Worm (Caenorhabditis elegans): ENCODE measurements around the gene sut-1.

Gene sut-1

DNA sequence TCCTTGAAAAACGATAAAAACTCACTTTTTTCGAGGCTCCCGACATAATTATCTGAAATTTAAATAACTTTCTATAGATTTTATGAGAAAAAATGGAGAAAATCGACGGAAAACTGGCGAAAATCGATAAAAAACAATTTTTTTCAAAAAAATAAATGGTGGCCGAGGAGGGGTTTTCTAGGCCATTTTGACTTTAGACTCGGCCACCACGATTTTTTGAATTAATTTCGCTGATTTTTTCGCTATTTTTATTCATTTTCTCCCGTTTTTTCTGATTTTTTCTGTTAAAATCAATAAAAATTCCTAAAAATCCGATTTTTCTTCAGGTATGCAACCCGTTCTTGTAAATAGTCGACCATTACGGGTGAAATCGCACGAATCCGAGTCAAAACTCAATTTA is at the start of gene sut-1, which contains the start of gene eri-3:
Gene sut-1 (minus strand): TSS at position 58 of the 400 bp plus-strand sequence.
Gene eri-3 (plus strand): TSS at position 327 of the 400 bp plus-strand sequence.
- TF ChIP-seq unc-62 (GFP tag; optimal IDR thresholded peaks at IDR 0.05): no peak

DNA sequence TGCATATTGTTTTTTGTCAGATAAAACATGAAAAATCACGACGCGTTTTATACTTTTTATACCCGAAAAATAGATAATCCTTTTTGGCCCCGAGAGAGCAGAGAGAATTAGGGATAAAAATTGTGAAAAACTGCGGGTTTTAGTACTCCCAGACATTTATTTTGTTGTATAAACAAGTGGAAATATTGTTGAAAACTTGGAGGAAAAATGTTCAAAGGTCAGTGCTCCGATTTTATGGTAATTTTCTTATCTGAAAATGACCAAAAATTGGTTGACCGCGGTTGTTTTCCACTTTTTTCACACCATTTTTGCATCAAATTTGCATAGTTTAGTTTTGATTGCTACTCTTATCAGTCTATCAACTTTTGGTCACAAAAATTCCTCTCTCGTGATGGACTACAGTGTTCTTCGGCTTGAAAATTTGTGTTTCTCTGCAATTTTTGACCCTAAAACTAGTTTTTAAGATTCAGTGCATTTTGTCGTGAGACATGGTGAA is 49.1 kb upstream of the sut-1 start, which contains the start of gene dlhd-1:
Gene dlhd-1 (minus strand): TSS at position 51 of the 496 bp plus-strand sequence.
- TF ChIP-seq unc-62 (GFP tag; optimal IDR thresholded peaks at IDR 0.05): no peak

DNA sequence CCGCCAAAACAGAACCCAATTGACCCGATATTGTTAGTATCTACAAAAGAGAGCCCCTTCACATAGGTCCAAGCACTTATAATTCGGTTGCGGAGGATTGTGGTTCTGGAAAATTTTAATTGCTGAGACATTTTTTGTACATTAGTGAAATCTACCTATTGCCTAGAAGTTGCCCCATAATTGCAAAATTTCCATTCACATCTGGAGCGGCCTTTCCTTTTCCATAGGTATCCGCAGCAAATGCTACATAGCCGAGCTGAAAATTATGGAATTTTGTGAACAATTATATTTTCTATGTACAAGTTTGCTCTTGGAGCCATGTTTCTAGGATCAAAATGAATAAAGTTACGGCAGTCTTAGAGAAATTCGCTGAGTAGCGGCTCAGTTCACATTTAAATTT is 47.8 kb upstream of the sut-1 start:
- no peak for TF ChIP-seq unc-62 (GFP tag; optimal IDR thresholded peaks at IDR 0.05)

DNA sequence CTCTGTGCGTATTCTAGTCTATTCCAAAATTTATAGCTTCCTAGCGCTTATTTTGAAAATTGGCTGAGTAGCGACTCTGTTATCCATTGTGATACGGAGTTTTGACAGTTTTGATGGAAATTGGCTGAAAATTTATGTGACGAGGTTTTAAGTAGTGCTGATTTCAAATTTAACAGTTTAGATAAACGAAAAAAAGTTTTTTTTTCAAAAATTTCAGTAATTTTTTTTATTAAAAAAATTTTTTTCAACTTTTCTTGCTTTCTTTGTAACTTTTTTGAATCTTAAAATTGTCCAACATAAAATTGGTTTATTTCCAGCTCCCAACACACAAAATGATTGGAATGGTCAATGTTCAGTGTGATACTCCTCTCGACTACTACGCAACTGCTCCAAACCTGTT is 40.2 kb upstream of the sut-1 start, which contains the start of gene T23F4.2:
Gene T23F4.2 (plus strand): TSS at position 301 of the 400 bp plus-strand sequence.
- TF ChIP-seq unc-62 (GFP tag; optimal IDR thresholded peaks at IDR 0.05): no peak

DNA sequence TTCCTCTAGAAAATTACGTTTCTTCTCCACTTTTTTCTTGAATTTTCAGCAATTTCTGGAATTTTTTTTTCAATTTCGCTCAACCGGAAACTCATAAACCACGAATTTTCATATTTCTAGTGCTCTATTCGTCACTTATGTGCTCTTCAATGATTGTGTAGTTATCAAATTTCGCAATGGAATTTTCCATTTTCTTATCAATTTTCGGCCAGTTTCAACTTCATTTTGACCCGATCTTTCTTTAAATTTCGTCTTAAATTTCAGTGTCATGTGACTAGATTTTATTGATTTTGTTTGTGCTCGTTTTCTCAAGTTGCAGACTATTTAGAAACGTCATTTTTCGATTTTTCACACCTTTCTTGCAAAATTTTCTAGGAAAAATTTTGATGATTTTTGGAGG is 36.7 kb upstream of the sut-1 start:
- no peak for TF ChIP-seq unc-62 (GFP tag; optimal IDR thresholded peaks at IDR 0.05)

DNA sequence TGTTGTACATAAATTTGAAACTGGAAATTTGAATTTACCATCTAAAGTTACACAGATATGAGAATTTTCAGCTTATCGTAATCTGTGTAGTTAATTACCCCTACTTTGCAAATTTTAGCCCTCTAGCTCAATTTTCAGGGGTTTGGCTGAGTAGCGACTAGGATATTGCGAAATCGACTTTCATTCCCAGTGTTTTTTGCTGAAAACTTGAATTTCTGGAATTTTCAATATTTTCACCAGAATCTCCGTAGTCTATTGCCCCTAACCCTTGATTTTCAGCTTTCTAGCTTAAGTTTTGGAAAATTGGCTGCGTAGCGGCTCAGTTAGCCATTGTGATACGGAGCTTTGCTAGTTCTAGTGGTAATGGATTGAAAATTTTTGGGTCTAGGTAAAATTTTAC is 34.1 kb upstream of the sut-1 start:
- no peak for TF ChIP-seq unc-62 (GFP tag; optimal IDR thresholded peaks at IDR 0.05)

DNA sequence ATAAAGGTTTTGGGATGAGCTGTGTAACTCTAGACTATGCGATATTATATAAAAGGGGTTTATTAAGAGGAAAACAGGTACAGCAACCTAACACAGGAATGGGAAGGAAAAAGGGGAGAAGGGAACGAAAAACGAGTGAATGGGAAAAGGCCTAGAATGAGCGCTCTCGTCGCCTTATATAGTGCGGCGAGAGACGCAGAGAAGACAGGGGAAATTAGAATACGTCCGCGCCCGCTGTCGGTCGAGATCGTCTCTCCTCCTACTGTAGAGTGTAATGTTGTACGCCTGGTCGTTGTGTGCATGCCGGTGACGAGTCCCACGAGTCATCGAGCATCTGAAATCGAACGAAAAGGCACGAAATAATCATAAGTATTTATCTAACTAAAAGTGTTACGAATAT is 30.2 kb upstream of the sut-1 start:
- no peak for TF ChIP-seq unc-62 (GFP tag; optimal IDR thresholded peaks at IDR 0.05)

DNA sequence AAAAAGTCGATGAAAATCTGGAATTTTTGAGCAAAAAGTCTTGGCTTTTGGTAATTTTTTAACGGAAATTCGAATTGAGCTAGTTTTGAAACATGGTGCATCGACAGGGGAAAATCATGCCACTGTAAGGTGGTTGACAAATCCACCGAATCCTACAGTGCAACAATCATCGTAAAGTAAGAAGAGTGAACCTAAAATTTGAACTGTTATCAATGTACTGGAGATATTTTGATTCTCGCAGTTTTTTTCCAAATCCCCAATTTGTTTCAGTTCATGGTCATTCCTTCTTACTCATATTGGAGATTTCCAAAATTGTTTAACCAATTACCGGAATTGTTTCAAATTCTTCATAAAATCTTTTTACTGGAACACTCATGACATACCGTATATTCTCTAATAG is 29.7 kb upstream of the sut-1 start:
- no peak for TF ChIP-seq unc-62 (GFP tag; optimal IDR thresholded peaks at IDR 0.05)

DNA sequence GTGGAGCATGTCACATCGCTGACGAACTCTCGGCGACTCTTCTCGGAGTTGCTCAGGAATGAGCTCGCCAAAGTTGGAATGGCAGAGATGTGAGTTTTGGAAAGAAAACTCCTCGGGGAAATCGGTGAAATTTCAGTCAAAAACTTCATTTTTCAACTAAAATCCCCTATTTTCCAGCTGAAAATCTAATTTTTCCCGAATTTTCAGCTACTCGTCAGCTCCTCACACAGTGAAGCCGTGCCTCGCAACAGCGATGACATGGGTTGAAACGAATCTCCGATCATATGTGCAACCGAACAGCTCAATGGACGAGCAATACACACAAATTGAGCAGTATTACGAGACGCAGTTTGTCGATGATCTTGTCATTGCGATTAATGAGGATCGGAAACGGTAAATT is 28.7 kb upstream of the sut-1 start:
- TF ChIP-seq unc-62 (GFP tag; optimal IDR thresholded peaks at IDR 0.05): no peak

DNA sequence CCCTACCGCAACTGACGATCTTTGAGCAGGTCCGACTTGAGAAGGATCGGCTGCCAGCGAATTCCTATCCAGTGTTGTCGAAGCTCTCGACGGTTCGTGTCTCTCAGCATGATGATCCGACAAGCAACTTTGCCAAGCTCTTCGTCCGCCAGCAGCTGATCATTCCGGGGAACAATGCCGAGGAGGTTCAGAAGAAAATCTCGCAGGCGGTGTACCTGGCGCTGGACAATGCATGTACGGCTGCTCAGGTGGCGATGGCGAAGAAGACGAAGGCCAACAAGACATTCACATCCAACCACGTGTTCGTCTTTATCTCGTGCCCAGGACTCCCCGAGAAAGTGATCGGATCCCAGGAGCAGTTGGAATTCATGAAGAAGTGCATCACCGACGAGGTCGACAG is 26.3 kb upstream of the sut-1 start:
- no peak for TF ChIP-seq unc-62 (GFP tag; optimal IDR thresholded peaks at IDR 0.05)

DNA sequence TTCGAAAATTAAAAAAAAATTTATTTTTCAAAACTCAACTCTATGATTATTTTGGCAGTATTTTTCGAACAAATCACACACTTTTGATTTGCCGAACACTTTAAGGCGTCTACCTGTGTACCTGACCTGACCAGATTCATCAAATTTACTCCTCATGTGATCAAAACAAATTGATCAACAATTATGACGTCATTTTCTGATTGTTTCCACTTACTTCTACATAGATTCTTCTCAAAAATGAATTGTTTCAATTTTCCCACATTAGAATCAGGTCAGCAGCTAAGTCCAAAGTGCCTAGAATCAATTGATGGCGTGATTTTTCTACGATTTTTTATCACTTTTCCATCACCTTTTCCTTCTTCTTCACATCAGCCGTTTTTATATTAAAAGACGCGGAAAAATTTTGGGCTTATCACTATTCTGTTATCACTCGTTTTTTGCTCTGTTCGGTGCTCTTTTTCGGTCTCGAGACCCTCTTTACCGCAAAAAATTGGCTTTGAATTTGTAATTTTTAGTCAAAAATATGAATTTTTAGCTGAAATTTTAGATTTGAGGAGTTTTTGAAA is 20.2 kb upstream of the sut-1 start:
- no peak for TF ChIP-seq unc-62 (GFP tag; optimal IDR thresholded peaks at IDR 0.05)

DNA sequence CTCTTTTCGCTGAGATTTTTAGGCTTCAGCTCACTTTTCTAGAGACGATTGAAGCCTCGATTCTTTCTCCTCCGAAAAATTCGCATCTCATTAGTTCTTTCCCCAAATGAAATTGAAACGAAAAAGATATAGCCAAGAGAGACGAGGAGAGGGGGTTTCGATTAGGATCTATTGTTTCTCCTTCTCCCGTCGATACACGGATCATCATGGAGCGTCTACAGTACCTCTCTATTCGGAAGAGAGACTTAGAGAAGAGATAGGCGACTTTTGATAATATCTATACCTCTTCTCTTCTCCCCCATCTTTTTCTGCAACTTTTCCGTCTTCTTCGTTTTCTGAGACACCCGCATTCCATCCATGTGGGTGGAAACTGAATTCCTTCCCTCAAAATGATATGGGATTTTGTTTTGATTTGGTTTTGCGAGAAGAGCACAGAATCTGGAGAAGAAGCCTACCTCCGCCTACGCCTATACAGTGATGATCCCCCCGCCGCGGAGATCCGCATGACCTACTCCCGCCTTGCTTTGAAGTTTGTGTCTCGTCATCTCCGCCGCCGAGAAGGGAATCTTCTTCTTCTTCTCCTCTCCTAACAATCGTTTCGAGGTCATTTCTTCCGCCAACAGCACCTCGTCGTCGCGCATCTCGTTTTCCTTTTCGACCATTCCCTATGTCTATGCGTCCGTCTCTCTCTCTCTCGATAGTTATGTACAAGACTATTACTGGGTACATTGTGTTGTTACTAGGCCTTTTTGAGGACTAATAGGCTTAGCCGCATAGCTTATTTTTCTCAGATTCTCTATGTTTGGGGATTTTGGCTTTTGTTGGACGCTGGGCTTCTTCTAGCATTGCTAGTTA is 18.9 kb upstream of the sut-1 start:
- TF ChIP-seq unc-62 (GFP tag; optimal IDR thresholded peaks at IDR 0.05): no peak

DNA sequence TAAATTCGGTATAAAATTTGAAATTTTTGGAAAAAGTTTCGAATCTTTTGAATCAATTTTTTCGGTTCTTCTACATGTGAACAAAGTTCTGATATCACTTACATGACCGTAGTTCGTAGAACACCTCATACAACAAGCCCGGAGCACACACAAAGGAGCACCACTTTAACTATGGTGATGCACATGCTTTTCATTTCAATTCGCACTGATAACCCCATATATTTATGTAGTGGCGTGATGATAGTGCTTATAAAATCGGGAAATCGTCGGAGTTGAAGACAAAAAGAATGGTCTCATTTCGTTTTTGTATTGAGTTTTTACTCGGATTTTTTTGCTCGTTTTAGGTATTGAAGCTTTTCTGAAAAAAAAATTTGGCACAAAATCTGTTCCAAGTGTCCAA is 17.6 kb upstream of the sut-1 start, which contains the start of gene W09B6.4:
Gene W09B6.4 (minus strand): TSS at position 151 of the 400 bp plus-strand sequence.
- TF ChIP-seq unc-62 (GFP tag; optimal IDR thresholded peaks at IDR 0.05): no peak

DNA sequence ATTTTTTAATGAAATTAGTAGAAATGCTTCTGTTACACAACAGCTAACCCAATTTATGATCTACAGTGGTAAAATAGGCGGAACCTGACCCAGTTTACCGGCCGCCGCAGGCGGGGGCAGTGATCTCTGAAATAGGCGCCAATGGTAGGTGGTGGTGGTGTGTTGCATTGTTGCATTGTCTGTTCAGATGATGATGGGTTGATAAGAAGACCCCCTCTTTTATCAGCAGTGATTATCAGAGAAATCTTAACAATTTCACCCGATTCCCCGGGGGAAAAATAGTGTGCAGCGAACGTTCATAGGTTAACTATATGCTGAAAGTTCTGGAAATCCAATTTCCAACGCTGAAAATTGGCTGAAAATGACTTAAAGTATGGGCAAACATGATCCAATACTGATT is 15.6 kb upstream of the sut-1 start:
- TF ChIP-seq unc-62 (GFP tag; optimal IDR thresholded peaks at IDR 0.05): no peak

DNA sequence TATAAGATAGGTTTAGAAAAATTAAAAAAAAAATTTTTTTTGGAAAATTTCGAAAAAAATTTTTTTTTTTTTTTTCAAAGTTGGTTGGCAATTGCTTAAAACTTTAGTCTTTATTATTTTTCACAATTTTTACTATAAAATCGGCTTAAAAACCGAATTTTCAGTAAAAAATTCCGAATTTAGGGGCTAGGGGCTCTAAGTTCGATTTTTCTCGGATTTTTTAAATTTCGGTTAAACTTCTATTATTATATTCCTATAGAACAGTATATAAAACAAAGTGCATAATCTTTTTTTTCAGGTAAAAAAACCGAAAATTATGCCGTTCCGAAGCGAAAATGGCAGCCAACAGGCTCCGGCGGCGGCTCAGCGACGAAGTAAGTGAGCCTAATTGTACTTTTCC is 13.4 kb upstream of the sut-1 start, which contains the start of gene pod-2:
Gene pod-2 (plus strand): TSS at position 301 of the 400 bp plus-strand sequence.
- TF ChIP-seq unc-62 (GFP tag; optimal IDR thresholded peaks at IDR 0.05): no peak

DNA sequence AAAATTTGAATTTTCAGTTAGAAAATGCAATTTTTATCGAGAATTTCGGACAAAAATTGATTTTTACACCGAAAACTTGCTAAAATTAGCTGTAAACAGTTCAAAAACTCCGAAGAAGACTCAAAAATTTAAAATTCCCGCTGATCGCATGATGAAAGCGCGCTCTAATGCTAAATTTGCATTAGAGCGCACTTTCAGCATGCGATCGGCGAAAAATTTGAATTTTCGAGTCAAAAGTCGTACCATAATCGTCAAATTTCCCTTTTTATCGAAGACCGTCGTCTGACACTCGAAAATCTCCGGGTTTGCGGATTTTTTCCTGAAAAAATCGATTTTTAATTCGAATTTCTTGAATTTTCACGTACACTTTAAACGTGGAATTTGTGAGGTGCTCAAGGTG is 10.2 kb upstream of the sut-1 start:
- TF ChIP-seq unc-62 (GFP tag; optimal IDR thresholded peaks at IDR 0.05): no peak

DNA sequence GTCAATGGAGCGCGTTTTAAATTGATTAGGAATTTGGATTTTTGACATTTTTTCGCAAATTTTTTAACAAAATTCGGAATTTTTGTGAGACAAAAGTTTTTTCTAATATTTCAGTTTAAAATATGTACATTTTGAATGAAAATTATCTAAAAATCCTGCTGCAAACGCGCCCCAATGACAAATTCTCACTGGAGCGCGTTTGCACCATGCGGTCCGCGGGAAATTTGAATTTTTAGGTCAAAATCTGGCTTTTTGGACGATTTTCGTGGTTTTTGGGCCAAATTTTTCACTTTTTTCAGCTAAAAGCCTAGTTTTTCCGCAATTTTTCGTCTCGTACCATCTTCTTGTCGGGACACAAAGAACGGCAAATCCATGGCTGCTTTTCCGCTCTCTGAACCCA is 9.7 kb upstream of the sut-1 start:
- TF ChIP-seq unc-62 (GFP tag; optimal IDR thresholded peaks at IDR 0.05): no peak

Data from whole organism, dauer.